Worm (Caenorhabditis elegans) whole organism, L2 larva: ENCODE results near the gene sna-3.

Experiments used
- C34F6.9 ChIP-seq: fragments of 150-350 bp; optimal IDR thresholded peaks from 2 replicates; lab custom pipeline; 2014; ENCODE audit warnings: missing biosample characterization, missing genetic modification characterization
- F13H6.1 ChIP-seq: sonication (generic microtip); optimal IDR thresholded peaks from 2 replicates; lab custom pipeline; 2016; ENCODE audit warnings: missing genetic modification characterization, missing compliant biosample characterization
- R02D3.7 ChIP-seq: fragments of 150-350 bp; optimal IDR thresholded peaks from 2 replicates; lab custom pipeline; 2014; ENCODE audit warnings: missing biosample characterization, missing genetic modification characterization
- Y55F3AM.14 ChIP-seq: fragments of 200-800 bp; sonication (Bioruptor generic); optimal IDR thresholded peaks from 2 replicates; lab custom pipeline; 2018; ENCODE audit warnings: mild to moderate bottlenecking, missing genetic modification characterization, missing compliant biosample characterization
- ZK546.5 ChIP-seq: sonication (generic microtip); optimal IDR thresholded peaks from 2 replicates; lab custom pipeline; 2017; ENCODE audit warnings: missing biosample characterization, missing genetic modification characterization
- alr-1 ChIP-seq: fragments of 150-350 bp; optimal IDR thresholded peaks from 2 replicates; lab custom pipeline; 2014; ENCODE audit warnings: missing biosample characterization, missing genetic modification characterization
- aly-2 ChIP-seq: fragments of 150-350 bp; optimal IDR thresholded peaks from 2 replicates; lab custom pipeline; 2014; ENCODE audit warnings: missing biosample characterization, missing genetic modification characterization
- ama-1 ChIP-seq: fragments of 150-350 bp; optimal IDR thresholded peaks from 2 replicates; lab custom pipeline; 2018; ENCODE audit warnings: inconsistent platforms
- blmp-1 ChIP-seq: sonication (generic microtip); optimal IDR thresholded peaks from 2 replicates; lab custom pipeline; 2017; ENCODE audit warnings: missing genetic modification characterization, mild to moderate bottlenecking, missing compliant biosample characterization, antibody characterized with exemption, moderate library complexity; ENCODE audit not compliant: insufficient read depth
- ceh-16 ChIP-seq: fragments of 150-350 bp; optimal IDR thresholded peaks from 2 replicates; lab custom pipeline; 2014; ENCODE audit warnings: missing biosample characterization, missing genetic modification characterization
- ceh-82 ChIP-seq: fragments of 150-350 bp; optimal IDR thresholded peaks from 2 replicates; lab custom pipeline; 2014; ENCODE audit warnings: missing biosample characterization, missing genetic modification characterization
- crh-2 ChIP-seq: sonication (generic microtip); optimal IDR thresholded peaks from 2 replicates; lab custom pipeline; 2017; ENCODE audit warnings: missing biosample characterization, missing genetic modification characterization
- dmd-4 ChIP-seq: sonication (generic microtip); optimal IDR thresholded peaks from 2 replicates; lab custom pipeline; 2017; ENCODE audit warnings: missing biosample characterization, missing genetic modification characterization
- egl-27 ChIP-seq: sonication (generic microtip); optimal IDR thresholded peaks from 3 replicates; lab custom pipeline; 2017; ENCODE audit warnings: missing biosample characterization, missing genetic modification reagents, missing genetic modification characterization
- elt-1 ChIP-seq: fragments of 150-350 bp; optimal IDR thresholded peaks from 2 replicates; lab custom pipeline; 2014; ENCODE audit warnings: missing biosample characterization, missing genetic modification characterization
- elt-3 ChIP-seq: sonication (generic microtip); optimal IDR thresholded peaks from 2 replicates; lab custom pipeline; 2017; ENCODE audit warnings: missing biosample characterization, missing genetic modification characterization
- fos-1 ChIP-seq: fragments of 150-350 bp; optimal IDR thresholded peaks from 2 replicates; lab custom pipeline; 2014; ENCODE audit warnings: missing biosample characterization, missing genetic modification characterization
- gmeb-1 ChIP-seq: fragments of 150-350 bp; optimal IDR thresholded peaks from 2 replicates; lab custom pipeline; 2014; ENCODE audit warnings: missing biosample characterization, missing genetic modification characterization
- lin-11 ChIP-seq: fragments of 150-350 bp; sonication (generic microtip); optimal IDR thresholded peaks from 2 replicates; lab custom pipeline; 2014; ENCODE audit warnings: missing biosample characterization, missing genetic modification characterization, inconsistent platforms, mixed read lengths
- lin-13 ChIP-seq: fragments of 150-350 bp; optimal IDR thresholded peaks from 2 replicates; lab custom pipeline; 2014; ENCODE audit warnings: missing biosample characterization, missing genetic modification reagents, missing genetic modification characterization
- lin-39 ChIP-seq: fragments of 150-350 bp; optimal IDR thresholded peaks from 2 replicates; lab custom pipeline; 2014; ENCODE audit warnings: missing biosample characterization, missing genetic modification reagents, missing genetic modification characterization
- lsy-2 ChIP-seq, 2 experiments: fragments of 150-350 bp in 1 of 2; sonication (generic microtip) in 1 of 2; optimal IDR thresholded peaks; 2 replicates each; lab custom pipeline; 2014 to 2017; ENCODE audit warnings: missing biosample characterization in 2 of 2, missing genetic modification characterization in 2 of 2
- mab-5 ChIP-seq: fragments of 150-350 bp; optimal IDR thresholded peaks from 2 replicates; lab custom pipeline; 2014; ENCODE audit warnings: missing biosample characterization, missing genetic modification characterization
- mbf-1 ChIP-seq: sonication (generic microtip); optimal IDR thresholded peaks from 2 replicates; lab custom pipeline; 2017; ENCODE audit warnings: missing biosample characterization, missing genetic modification characterization
- mdl-1 ChIP-seq, 2 experiments: fragments of 150-350 bp in 1 of 2; sonication (generic microtip) in 1 of 2; optimal IDR thresholded peaks; 2 replicates each; lab custom pipeline; 2017; ENCODE audit warnings: missing biosample characterization in 2 of 2, missing genetic modification characterization in 2 of 2
- nhr-10 ChIP-seq: sonication (generic microtip); optimal IDR thresholded peaks from 2 replicates; lab custom pipeline; 2017; ENCODE audit warnings: missing biosample characterization, missing genetic modification characterization
- nhr-12 ChIP-seq: fragments of 150-350 bp; optimal IDR thresholded peaks from 2 replicates; lab custom pipeline; 2014; ENCODE audit warnings: missing biosample characterization, missing genetic modification characterization
- nhr-129 ChIP-seq: fragments of 150-350 bp; optimal IDR thresholded peaks from 2 replicates; lab custom pipeline; 2014; ENCODE audit warnings: missing biosample characterization, missing genetic modification characterization
- nhr-21 ChIP-seq: fragments of 150-350 bp; optimal IDR thresholded peaks from 2 replicates; lab custom pipeline; 2014; ENCODE audit warnings: missing biosample characterization, missing genetic modification characterization
- nhr-23 ChIP-seq: fragments of 150-350 bp; optimal IDR thresholded peaks from 2 replicates; lab custom pipeline; 2014; ENCODE audit warnings: missing biosample characterization, missing genetic modification reagents, missing genetic modification characterization
- nhr-237 ChIP-seq: fragments of 150-350 bp; optimal IDR thresholded peaks from 2 replicates; lab custom pipeline; 2014; ENCODE audit warnings: missing biosample characterization, missing genetic modification characterization
- nhr-25 ChIP-seq: fragments of 150-350 bp; sonication (generic microtip); optimal IDR thresholded peaks from 3 replicates; lab custom pipeline; 2014; ENCODE audit warnings: missing biosample characterization, missing genetic modification characterization
- nhr-6 ChIP-seq: fragments of 150-350 bp; optimal IDR thresholded peaks from 2 replicates; lab custom pipeline; 2014; ENCODE audit warnings: missing biosample characterization, missing genetic modification characterization
- nhr-77 ChIP-seq: fragments of 150-350 bp; optimal IDR thresholded peaks from 2 replicates; lab custom pipeline; 2014; ENCODE audit warnings: missing biosample characterization, missing genetic modification characterization
- peb-1 ChIP-seq: fragments of 150-350 bp; optimal IDR thresholded peaks from 2 replicates; lab custom pipeline; 2014; ENCODE audit warnings: missing biosample characterization, missing genetic modification characterization
- sem-4 ChIP-seq: fragments of 150-350 bp; optimal IDR thresholded peaks from 2 replicates; lab custom pipeline; 2014; ENCODE audit warnings: missing biosample characterization, missing genetic modification reagents, missing genetic modification characterization
- skn-1 ChIP-seq: sonication (generic microtip); optimal IDR thresholded peaks from 2 replicates; lab custom pipeline; 2017; ENCODE audit warnings: missing biosample characterization, missing genetic modification characterization
- sma-3 ChIP-seq: sonication (generic microtip); optimal IDR thresholded peaks from 2 replicates; lab custom pipeline; 2016; ENCODE audit warnings: missing genetic modification reagents, missing genetic modification characterization, missing compliant biosample characterization
- sma-9 ChIP-seq, 2 experiments: fragments of 150-350 bp in 1 of 2; sonication (generic microtip) in 1 of 2; optimal IDR thresholded peaks; 2 replicates each; lab custom pipeline; 2014 to 2016; ENCODE audit warnings: missing genetic modification characterization in 2 of 2, mild to moderate bottlenecking in 1 of 2, missing biosample characterization in 1 of 2, missing compliant biosample characterization in 1 of 2, missing genetic modification reagents in 1 of 2, moderate library complexity in 1 of 2
- snpc-4 ChIP-seq: fragments of 150-350 bp; optimal IDR thresholded peaks from 2 replicates; lab custom pipeline; 2014; ENCODE audit warnings: missing biosample characterization, missing genetic modification characterization
- unc-55 ChIP-seq: fragments of 150-350 bp; sonication (generic microtip); optimal IDR thresholded peaks from 3 replicates; lab custom pipeline; 2014; ENCODE audit warnings: missing biosample characterization, missing genetic modification reagents, missing genetic modification characterization
- unc-62 ChIP-seq: fragments of 150-350 bp; optimal IDR thresholded peaks from 2 replicates; lab custom pipeline; 2014; ENCODE audit warnings: missing biosample characterization, missing genetic modification reagents, missing genetic modification characterization
- zag-1 ChIP-seq: fragments of 150-350 bp; optimal IDR thresholded peaks from 2 replicates; lab custom pipeline; 2014; ENCODE audit warnings: missing biosample characterization, missing genetic modification characterization
- ztf-1 ChIP-seq: fragments of 200-800 bp; sonication (Bioruptor generic); conservative IDR thresholded peaks from 2 replicates; pipeline ENCODE4 v1.3.6; 2022; ENCODE audit warnings: missing genetic modification characterization, missing compliant biosample characterization

Gene sna-3

ce11 chrIII:6206161-6206853, at the start of gene sna-3, which contains the start of gene rps-3:
Gene sna-3, minus strand, starts transcription at chrIII:6206211.
Gene rps-3, plus strand, starts transcription at chrIII:6206803.
- TF ChIP-seq aly-2 (tag; lab: Kevin White, UChicago) (no peak), nhr-23 (no peak), sma-9 (GFP tag; optimal IDR thresholded peaks at IDR 0.05; lab: Kevin White, UChicago) (peak; percentile 55), sma-9 (tag; optimal IDR thresholded peaks at IDR 0.05; lab: Kevin White, UChicago) (no peak), egl-27 (tag; lab: Kevin White, UChicago) (peak; percentile 21), mdl-1 (tag; optimal IDR thresholded peaks at IDR 0.05; lab: Kevin White, UChicago) (no peak), lin-39 (tag; lab: Kevin White, UChicago) (no peak), unc-55 (GFP tag; lab: Kevin White, UChicago) (peak; percentile 93), ceh-16 (tag; lab: Kevin White, UChicago) (peak; percentile 52), lin-13 (GFP tag; lab: Kevin White, UChicago) (peak; percentile 81), skn-1 (no peak), nhr-25 (tag; lab: Kevin White, UChicago) (peak; percentile 73), blmp-1 (tag; lab: Kevin White, UChicago) (peak; percentile 8), ZK546.5 (tag; lab: Kevin White, UChicago) (peak; percentile 40), ceh-82 (tag; lab: Kevin White, UChicago) (no peak), zag-1 (tag; lab: Kevin White, UChicago) (peak; percentile 10), fos-1 (tag; lab: Kevin White, UChicago) (peak; percentile 70), nhr-21 (tag; lab: Kevin White, UChicago) (peak; percentile 64), sma-3 (peak; percentile 52), unc-62 (GFP tag; lab: Kevin White, UChicago) (no peak), nhr-77 (no peak), sem-4 (tag; lab: Kevin White, UChicago) (no peak), F13H6.1 (tag; lab: Kevin White, UChicago) (peak; percentile 64), gmeb-1 (peak; percentile 78), nhr-12 (tag; lab: Kevin White, UChicago) (no peak), nhr-10 (tag; lab: Kevin White, UChicago) (no peak), ama-1 (no peak), dmd-4 (no peak), mbf-1 (no peak), R02D3.7 (tag; lab: Kevin White, UChicago) (no peak), elt-1 (tag; lab: Kevin White, UChicago) (no peak), C34F6.9 (peak; percentile 90), crh-2 (peak; percentile 90), nhr-129 (tag; lab: Kevin White, UChicago) (peak; percentile 91), alr-1 (tag; lab: Kevin White, UChicago) (no peak), lin-11 (tag; lab: Kevin White, UChicago) (peak; percentile 82), nhr-6 (no peak), mab-5 (tag; lab: Kevin White, UChicago) (no peak), ztf-1 (GFP tag; lab: Robert Waterston, UW) (no peak), snpc-4 (tag; lab: Kevin White, UChicago) (peak; percentile 63), nhr-237 (tag; lab: Kevin White, UChicago) (no peak), Y55F3AM.14 (GFP tag; lab: Kevin White, UChicago) (no peak), lsy-2 (tag; optimal IDR thresholded peaks at IDR 0.05; lab: Kevin White, UChicago) (peak; percentile 68 to 92), peb-1 (tag; lab: Kevin White, UChicago) (no peak)

- no peak for TF ChIP-seq unc-62 (GFP tag; lab: Kevin White, UChicago)
- TF ChIP-seq nhr-10 (tag; lab: Kevin White, UChicago) = no peak
- no peak for TF ChIP-seq lin-39 (tag; lab: Kevin White, UChicago)
- TF ChIP-seq zag-1 (tag; lab: Kevin White, UChicago) = no peak
- no peak for TF ChIP-seq nhr-237 (tag; lab: Kevin White, UChicago)
- no peak for TF ChIP-seq peb-1 (tag; lab: Kevin White, UChicago)
- TF ChIP-seq elt-3 (tag; lab: Kevin White, UChicago) = no peak
- no peak for TF ChIP-seq nhr-23
- TF ChIP-seq C34F6.9 = no peak
- TF ChIP-seq alr-1 (tag; lab: Kevin White, UChicago) = no peak
Observed at ce11 chrIII:6254737-6255136, 48.7 kb upstream of the sna-3 start, which contains the start of gene srg-8. Gene srg-8, minus strand, starts transcription at chrIII:6254837.
